Worm (Caenorhabditis elegans) whole organism, mixed stage, embryonic: ENCODE data around the gene snrp-40.1.

Experiments used
- M03D4.4 ChIP-seq: sonication (generic microtip); optimal IDR thresholded peaks from 2 replicates; lab custom pipeline; 2017; ENCODE audit warnings: mild to moderate bottlenecking, missing genetic modification characterization, missing compliant biosample characterization
- bed-3 ChIP-seq: fragments of 200-800 bp; sonication (Bioruptor generic); optimal IDR thresholded peaks from 3 replicates; lab custom pipeline; 2018; ENCODE audit warnings: mild to moderate bottlenecking, missing genetic modification characterization, moderate library complexity, missing compliant biosample characterization
- ceh-39 ChIP-seq: fragments of 150-350 bp; optimal IDR thresholded peaks from 2 replicates; lab custom pipeline; 2014; ENCODE audit warnings: missing biosample characterization, missing genetic modification characterization
- ceh-43 ChIP-seq: fragments of 200-800 bp; sonication (Bioruptor generic); optimal IDR thresholded peaks from 2 replicates; lab custom pipeline; 2018; ENCODE audit warnings: mild to moderate bottlenecking, missing genetic modification characterization, moderate library complexity, missing compliant biosample characterization
- ceh-83 ChIP-seq: fragments of 200-800 bp; sonication (Bioruptor generic); optimal IDR thresholded peaks from 2 replicates; lab custom pipeline; 2018; ENCODE audit warnings: mild to moderate bottlenecking, missing genetic modification characterization, missing compliant biosample characterization
- ces-1 ChIP-seq: fragments of 150-350 bp; optimal IDR thresholded peaks from 2 replicates; lab custom pipeline; 2014; ENCODE audit warnings: missing biosample characterization, missing genetic modification reagents, missing genetic modification characterization
- cnd-1 ChIP-seq: fragments of 200-800 bp; sonication (Bioruptor generic); optimal IDR thresholded peaks from 2 replicates; lab custom pipeline; 2018; ENCODE audit warnings: mild to moderate bottlenecking, missing genetic modification characterization, missing compliant biosample characterization
- drap-1 ChIP-seq: fragments of 200-800 bp; sonication (Bioruptor generic); optimal IDR thresholded peaks from 3 replicates; lab custom pipeline; 2018; ENCODE audit warnings: mild to moderate bottlenecking, missing genetic modification characterization, missing compliant biosample characterization
- elt-1 ChIP-seq: sonication (generic microtip); optimal IDR thresholded peaks from 2 replicates; lab custom pipeline; 2017; ENCODE audit warnings: missing genetic modification characterization, mild to moderate bottlenecking, missing compliant biosample characterization, antibody characterized with exemption, moderate library complexity, borderline replicate concordance; ENCODE audit not compliant: insufficient read depth
- elt-3 ChIP-seq: fragments of 150-350 bp; optimal IDR thresholded peaks from 2 replicates; lab custom pipeline; 2014; ENCODE audit warnings: missing biosample characterization, missing genetic modification characterization
- flh-1 ChIP-seq: fragments of 200-800 bp; sonication (Bioruptor generic); optimal IDR thresholded peaks from 2 replicates; lab custom pipeline; 2018; ENCODE audit warnings: mild to moderate bottlenecking, missing genetic modification characterization, moderate library complexity, missing compliant biosample characterization
- ham-2 ChIP-seq: fragments of 200-800 bp; sonication (Bioruptor generic); optimal IDR thresholded peaks from 2 replicates; lab custom pipeline; 2018; ENCODE audit warnings: mild to moderate bottlenecking, missing genetic modification characterization, missing compliant biosample characterization
- hlh-1 ChIP-seq: fragments of 150-350 bp; optimal IDR thresholded peaks from 2 replicates; lab custom pipeline; 2014; ENCODE audit warnings: missing biosample characterization, missing genetic modification reagents, missing genetic modification characterization
- lin-13 ChIP-seq: fragments of 150-350 bp; optimal IDR thresholded peaks from 2 replicates; lab custom pipeline; 2014; ENCODE audit warnings: missing biosample characterization, missing genetic modification characterization
- lin-32 ChIP-seq: fragments of 200-800 bp; sonication (Bioruptor generic); optimal IDR thresholded peaks from 2 replicates; lab custom pipeline; 2018; ENCODE audit warnings: mild to moderate bottlenecking, missing genetic modification characterization, missing compliant biosample characterization
- lsy-2 ChIP-seq: fragments of 150-350 bp; optimal IDR thresholded peaks from 2 replicates; lab custom pipeline; 2014; ENCODE audit warnings: missing biosample characterization, missing genetic modification characterization
- mab-5 ChIP-seq: fragments of 150-350 bp; optimal IDR thresholded peaks from 2 replicates; lab custom pipeline; 2014; ENCODE audit warnings: missing biosample characterization, missing genetic modification characterization
- mep-1 ChIP-seq: fragments of 150-350 bp; optimal IDR thresholded peaks from 2 replicates; lab custom pipeline; 2017; ENCODE audit warnings: missing biosample characterization, missing genetic modification reagents, missing genetic modification characterization, inconsistent platforms
- mls-2 ChIP-seq: sonication (generic microtip); optimal IDR thresholded peaks from 2 replicates; lab custom pipeline; 2016; ENCODE audit warnings: mild to moderate bottlenecking, missing genetic modification characterization, moderate library complexity, missing compliant biosample characterization
- nhr-12 ChIP-seq: fragments of 150-350 bp; optimal IDR thresholded peaks from 2 replicates; lab custom pipeline; 2014; ENCODE audit warnings: missing biosample characterization, missing genetic modification characterization
- nhr-2 ChIP-seq: fragments of 150-350 bp; optimal IDR thresholded peaks from 2 replicates; lab custom pipeline; 2014; ENCODE audit warnings: missing biosample characterization, missing genetic modification characterization
- nhr-28 ChIP-seq: fragments of 150-350 bp; optimal IDR thresholded peaks from 2 replicates; lab custom pipeline; 2014; ENCODE audit warnings: missing biosample characterization, missing genetic modification characterization
- nhr-76 ChIP-seq: sonication (generic microtip); optimal IDR thresholded peaks from 2 replicates; lab custom pipeline; 2017; ENCODE audit warnings: missing biosample characterization, missing genetic modification characterization
- pha-4 ChIP-seq: fragments of 150-350 bp; optimal IDR thresholded peaks from 2 replicates; lab custom pipeline; 2018; ENCODE audit warnings: missing biosample characterization, missing genetic modification reagents, missing genetic modification characterization
- sem-2 ChIP-seq: fragments of 200-800 bp; sonication (Bioruptor generic); optimal IDR thresholded peaks from 2 replicates; lab custom pipeline; 2018; ENCODE audit warnings: mild to moderate bottlenecking, missing genetic modification characterization, missing compliant biosample characterization
- snpc-4 ChIP-seq: fragments of 150-350 bp; optimal IDR thresholded peaks from 2 replicates; lab custom pipeline; 2014; ENCODE audit warnings: missing biosample characterization, missing genetic modification characterization
- sptf-1 ChIP-seq: sonication (generic microtip); optimal IDR thresholded peaks from 2 replicates; lab custom pipeline; 2017; ENCODE audit warnings: mild to moderate bottlenecking, missing genetic modification characterization, moderate library complexity, missing compliant biosample characterization
- tbx-8 ChIP-seq: fragments of 200-800 bp; sonication (Bioruptor generic); optimal IDR thresholded peaks from 2 replicates; lab custom pipeline; 2018; ENCODE audit warnings: mild to moderate bottlenecking, missing genetic modification characterization, moderate library complexity, missing compliant biosample characterization
- unc-120 ChIP-seq: sonication (generic microtip); optimal IDR thresholded peaks from 2 replicates; lab custom pipeline; 2017; ENCODE audit warnings: missing genetic modification characterization, missing compliant biosample characterization; ENCODE audit not compliant: poor library complexity, severe bottlenecking
- ztf-11 ChIP-seq: fragments of 150-350 bp; optimal IDR thresholded peaks from 2 replicates; lab custom pipeline; 2014; ENCODE audit warnings: missing biosample characterization, missing genetic modification characterization

Gene snrp-40.1

DNA sequence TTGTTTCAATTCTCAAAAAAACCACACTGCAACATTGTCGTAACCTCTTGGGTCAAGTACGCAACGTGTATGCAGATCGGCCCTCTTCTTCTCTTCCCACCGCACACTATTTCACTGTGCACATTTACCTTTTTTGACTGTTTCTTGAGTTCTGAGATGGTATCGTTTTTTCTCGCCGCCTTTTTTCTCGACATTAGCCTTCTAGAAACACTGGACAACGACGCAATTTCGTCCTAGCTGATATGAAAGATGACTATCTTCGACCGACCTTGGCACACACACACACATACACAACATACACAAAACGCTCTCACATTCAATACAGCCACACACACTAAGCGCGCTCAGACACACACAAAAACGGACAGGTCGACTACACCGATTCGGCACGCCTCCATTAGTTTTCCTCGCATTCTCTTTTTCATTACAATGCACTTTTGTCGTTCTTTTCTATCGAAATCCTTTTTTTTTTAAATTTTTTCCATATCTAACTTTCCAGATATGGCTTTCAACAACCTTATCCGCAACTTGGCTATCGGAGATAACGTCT is 39.9 kb upstream of the snrp-40.1 start, which contains the start of gene aco-1:
Gene aco-1, plus strand, starts transcription at position 500 of the 550 bp plus-strand sequence.
- no peak for TF ChIP-seq pha-4 (tag; lab: Kevin White, UChicago)
- no peak for TF ChIP-seq elt-3 (tag; lab: Kevin White, UChicago)
- TF ChIP-seq elt-1, result peak; percentile 71
- peak; percentile 24 for TF ChIP-seq lin-13
- TF ChIP-seq mls-2 (tag; lab: Kevin White, UChicago), result peak; percentile 15
- no peak for TF ChIP-seq ceh-43 (GFP tag; lab: Kevin White, UChicago)
- peak; percentile 23 for TF ChIP-seq ham-2 (GFP tag; lab: Kevin White, UChicago)
- TF ChIP-seq lsy-2, result no peak
- TF ChIP-seq nhr-2 (tag; lab: Kevin White, UChicago), result peak; percentile 52
- no peak for TF ChIP-seq snpc-4 (tag; lab: Kevin White, UChicago)
- peak; percentile 27 for TF ChIP-seq M03D4.4
- TF ChIP-seq nhr-28, result no peak
- peak; percentile 21 for TF ChIP-seq mep-1 (tag; lab: Kevin White, UChicago)
- TF ChIP-seq nhr-12 (tag; lab: Kevin White, UChicago), result peak; percentile 15
- TF ChIP-seq sptf-1, result peak; percentile 27
- no peak for TF ChIP-seq unc-120 (tag; lab: Kevin White, UChicago)
- no peak for TF ChIP-seq tbx-8

DNA sequence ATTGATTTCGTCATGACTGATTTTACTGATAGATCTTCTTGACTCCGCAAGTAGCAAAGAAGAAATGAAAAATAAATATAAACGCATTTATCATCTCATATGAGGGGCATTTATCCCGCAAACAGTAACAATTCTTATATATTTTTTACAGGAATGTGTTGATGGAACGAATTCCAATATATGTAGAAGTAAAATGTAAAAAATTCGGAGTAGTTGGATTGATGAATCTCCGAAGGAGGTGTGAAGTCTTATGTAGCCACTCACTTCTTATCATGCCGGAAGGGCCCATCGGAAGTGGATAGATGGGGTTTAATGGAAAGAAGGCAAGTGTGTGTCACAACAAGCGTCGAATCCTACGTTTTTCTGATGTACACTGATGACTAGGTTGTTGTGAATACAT is 38.2 kb upstream of the snrp-40.1 start, which contains the start of gene gcy-9:
Gene gcy-9, minus strand, starts transcription at position 101 of the 400 bp plus-strand sequence.
- TF ChIP-seq tbx-8 (no peak), hlh-1 (no peak), drap-1 (GFP tag; lab: Kevin White, UChicago) (no peak), snpc-4 (tag; lab: Kevin White, UChicago) (no peak), nhr-76 (tag; lab: Kevin White, UChicago) (no peak)

DNA sequence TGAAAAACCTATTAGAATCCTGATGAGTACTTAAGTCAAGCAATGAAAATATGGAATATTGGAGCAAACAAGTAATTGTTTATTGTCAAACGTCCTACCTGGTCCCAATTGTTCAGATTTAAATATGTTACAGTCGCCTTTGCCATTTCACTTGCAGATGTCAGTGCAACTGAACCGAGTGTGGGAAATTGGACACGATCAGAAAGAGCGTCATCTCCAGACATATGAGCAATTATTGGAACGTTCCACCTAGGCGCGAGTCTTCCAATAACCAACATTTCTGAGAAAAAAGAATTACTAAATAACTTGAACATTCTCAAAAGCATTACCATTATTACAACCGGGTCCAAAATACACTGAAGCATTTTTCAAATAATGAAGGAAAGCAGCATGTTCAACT is 37.5 kb upstream of the snrp-40.1 start:
- TF ChIP-seq pha-4 (tag; lab: Kevin White, UChicago) (no peak), nhr-76 (tag; lab: Kevin White, UChicago) (no peak)

DNA sequence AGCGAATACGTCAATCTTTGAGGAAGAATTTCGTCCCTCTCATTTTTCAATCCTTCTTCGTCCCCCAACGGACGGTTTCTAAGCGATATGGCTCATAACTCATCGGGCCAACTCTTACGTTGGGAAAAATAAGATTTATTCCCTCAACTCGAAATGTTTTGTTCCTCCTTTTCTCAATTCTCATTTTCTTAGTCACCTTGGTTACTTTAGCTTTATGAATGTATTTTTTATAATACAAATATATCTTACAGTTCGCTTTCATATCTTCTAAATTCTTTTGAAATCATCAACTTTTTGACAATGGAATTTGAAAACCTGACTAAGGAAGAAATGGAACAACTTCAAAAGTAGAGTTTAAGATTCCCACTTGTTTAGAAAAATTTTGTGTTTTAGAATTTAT is 29.8 kb upstream of the snrp-40.1 start, which contains the start of gene npr-9:
Gene npr-9, plus strand, starts transcription at position 301 of the 400 bp plus-strand sequence.
- TF ChIP-seq M03D4.4 (no peak), sem-2 (GFP tag; lab: Kevin White, UChicago) (no peak), mab-5 (tag; lab: Kevin White, UChicago) (no peak), elt-3 (tag; lab: Kevin White, UChicago) (no peak), ceh-43 (GFP tag; lab: Kevin White, UChicago) (no peak), snpc-4 (tag; lab: Kevin White, UChicago) (no peak), sptf-1 (no peak), nhr-12 (tag; lab: Kevin White, UChicago) (no peak), bed-3 (GFP tag; lab: Kevin White, UChicago) (no peak), nhr-2 (tag; lab: Kevin White, UChicago) (no peak), mep-1 (tag; lab: Kevin White, UChicago) (no peak), mls-2 (tag; lab: Kevin White, UChicago) (no peak), tbx-8 (no peak), lsy-2 (no peak), cnd-1 (no peak), ztf-11 (no peak)

DNA sequence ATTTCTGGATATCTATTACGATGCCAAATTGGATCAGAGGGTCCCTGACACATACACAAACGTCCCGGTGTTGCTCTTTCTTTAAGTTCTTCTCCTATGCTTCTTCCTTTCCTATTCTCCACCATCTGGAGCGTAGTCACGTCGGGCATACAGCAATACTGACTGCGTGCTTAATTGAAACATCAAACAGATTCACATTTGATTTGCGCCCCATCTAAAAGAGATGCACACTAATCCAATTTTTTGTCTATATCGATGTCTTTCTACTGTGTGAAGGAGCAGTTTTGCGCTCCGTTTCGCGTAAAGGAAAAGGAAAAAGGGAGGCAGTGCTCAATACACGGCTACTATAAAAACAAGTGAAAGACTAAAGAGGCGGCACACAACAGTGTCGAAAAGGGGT is 29.1 kb upstream of the snrp-40.1 start:
- TF ChIP-seq elt-1 (no peak), ces-1 (GFP tag; lab: Kevin White, UChicago) (peak; percentile 90)

DNA sequence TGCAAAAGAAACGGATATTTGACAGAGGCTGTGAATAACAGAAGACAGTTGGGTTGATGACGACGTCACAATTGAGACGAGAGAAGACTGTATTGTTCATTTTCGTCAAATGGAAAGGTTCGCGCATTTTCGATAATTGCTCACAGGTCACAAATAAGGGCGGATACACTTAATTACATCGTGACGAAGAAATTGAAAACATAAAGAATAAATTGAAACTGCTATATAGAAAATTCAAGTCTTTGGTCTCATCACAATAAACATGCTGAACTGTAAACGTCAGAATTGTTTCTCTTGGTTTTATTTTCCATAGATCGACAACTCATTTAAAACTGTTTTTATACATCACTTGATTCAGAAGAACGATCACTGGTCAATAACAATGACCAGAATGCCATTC is 27.2 kb upstream of the snrp-40.1 start, which contains the start of gene ZK455.5:
Gene ZK455.5, minus strand, starts transcription at position 101 of the 400 bp plus-strand sequence.
- no peak for TF ChIP-seq nhr-76 (tag; lab: Kevin White, UChicago)
- no peak for TF ChIP-seq mab-5 (tag; lab: Kevin White, UChicago)
- no peak for TF ChIP-seq ceh-39
- TF ChIP-seq snpc-4 (tag; lab: Kevin White, UChicago), result no peak

DNA sequence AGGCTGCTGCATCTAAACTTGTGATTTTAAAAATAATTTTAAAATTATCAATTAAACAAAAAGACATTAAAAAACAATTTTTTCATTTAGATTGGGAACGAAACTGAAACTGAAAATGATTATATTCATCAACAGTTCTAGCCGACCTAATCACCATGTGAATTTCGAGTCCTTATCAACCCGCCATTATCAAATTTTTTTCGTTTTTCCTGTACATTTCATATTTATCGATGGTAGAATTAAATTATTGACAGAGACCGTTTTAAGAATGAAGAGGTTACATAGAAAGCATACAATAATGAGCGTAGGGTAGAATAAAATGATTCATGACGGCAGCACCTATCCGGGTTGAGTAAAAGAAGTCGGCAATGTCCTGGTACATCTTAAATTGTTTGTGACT is 24.7 kb upstream of the snrp-40.1 start, which contains the start of gene asm-2:
Gene asm-2, minus strand, starts transcription at position 12 of the 400 bp plus-strand sequence.
- TF ChIP-seq nhr-76 (tag; lab: Kevin White, UChicago) (no peak), lin-32 (no peak), mls-2 (tag; lab: Kevin White, UChicago) (no peak), ces-1 (GFP tag; lab: Kevin White, UChicago) (no peak), mab-5 (tag; lab: Kevin White, UChicago) (no peak), pha-4 (tag; lab: Kevin White, UChicago) (no peak), ceh-83 (GFP tag; lab: Kevin White, UChicago) (no peak), flh-1 (GFP tag; lab: Kevin White, UChicago) (no peak), ham-2 (GFP tag; lab: Kevin White, UChicago) (no peak), M03D4.4 (no peak), hlh-1 (no peak), sptf-1 (no peak), lin-13 (no peak), mep-1 (tag; lab: Kevin White, UChicago) (no peak), drap-1 (GFP tag; lab: Kevin White, UChicago) (no peak), ceh-43 (GFP tag; lab: Kevin White, UChicago) (no peak), nhr-2 (tag; lab: Kevin White, UChicago) (no peak), tbx-8 (no peak), cnd-1 (no peak)
